Fruit fly (Drosophila melanogaster): ENCODE data around the gene CG6845.
A peak's percentile ranks its signal among the peaks of the same experiment; 100 is the strongest.

Gene CG6845

dm6 chr3L:119390-119789, 26.8 kb upstream of the CG6845 start:
- TF ChIP-seq Myc (optimal IDR thresholded peaks at IDR 0.05) (no peak), rgr (GFP tag; optimal IDR thresholded peaks at IDR 0.05) (no peak), Abd-B (GFP tag; optimal IDR thresholded peaks at IDR 0.05) (no peak), Hnf4 (GFP tag; optimal IDR thresholded peaks at IDR 0.05) (no peak), CrebA (GFP tag; optimal IDR thresholded peaks at IDR 0.05; ENCODE audit: borderline replicate concordance) (no peak), dmrt93B (GFP tag; optimal IDR thresholded peaks at IDR 0.05) (no peak), GATAd (GFP tag; optimal IDR thresholded peaks at IDR 0.05) (no peak), Rel (GFP tag; optimal IDR thresholded peaks at IDR 0.05) (no peak), Rel (tag; optimal IDR thresholded peaks at IDR 0.05) (peak; percentile 24)

- no peak for TF ChIP-seq pan (optimal IDR thresholded peaks at IDR 0.05)
- TF ChIP-seq usp (GFP tag; optimal IDR thresholded peaks at IDR 0.05) = no peak
- no peak for TF ChIP-seq CG9705 (GFP tag; optimal IDR thresholded peaks at IDR 0.05)
- TF ChIP-seq Abd-B (GFP tag; optimal IDR thresholded peaks at IDR 0.05) = no peak
- TF ChIP-seq dsf (GFP tag; optimal IDR thresholded peaks at IDR 0.05; ENCODE audit: borderline replicate concordance) = no peak
- TF ChIP-seq Dfd (GFP tag; optimal IDR thresholded peaks at IDR 0.05) = no peak
- TF ChIP-seq Myc (optimal IDR thresholded peaks at IDR 0.05) = no peak
- TF ChIP-seq Vsx2 (GFP tag; optimal IDR thresholded peaks at IDR 0.05; ENCODE audit: partially characterized antibody) = no peak
- TF ChIP-seq lola (GFP tag; optimal IDR thresholded peaks at IDR 0.05) = no peak
- TF ChIP-seq dmrt93B (GFP tag; optimal IDR thresholded peaks at IDR 0.05) = no peak
- no peak for TF ChIP-seq ey (GFP tag; optimal IDR thresholded peaks at IDR 0.05)
- TF ChIP-seq sv (GFP tag; optimal IDR thresholded peaks at IDR 0.05) = no peak
- no peak for TF ChIP-seq Mio (GFP tag; optimal IDR thresholded peaks at IDR 0.05)
Observed at dm6 chr3L:123784-124479, 22.3 kb upstream of the CG6845 start.

- TF ChIP-seq ey (GFP tag; optimal IDR thresholded peaks at IDR 0.05) (no peak), Rel (GFP tag; optimal IDR thresholded peaks at IDR 0.05) (no peak), Rel (tag; optimal IDR thresholded peaks at IDR 0.05) (peak; percentile 92)
Observed at dm6 chr3L:127450-127849, 18.8 kb upstream of the CG6845 start.

dm6 chr3L:128295-129117, 17.7 kb upstream of the CG6845 start:
- TF ChIP-seq dl (GFP tag; optimal IDR thresholded peaks at IDR 0.05; ENCODE audit: insufficient read depth in 1 of 2, partially characterized antibody in 2 of 2) (peak; percentile 9 to 55), Sp1 (GFP tag; optimal IDR thresholded peaks at IDR 0.05) (peak; percentile 16), usp (GFP tag; optimal IDR thresholded peaks at IDR 0.05) (no peak), sage (GFP tag; optimal IDR thresholded peaks at IDR 0.05) (peak; percentile 53), tai (GFP tag; optimal IDR thresholded peaks at IDR 0.05) (no peak), Vsx2 (GFP tag; optimal IDR thresholded peaks at IDR 0.05; ENCODE audit: partially characterized antibody) (peak; percentile 69), dsf (GFP tag; optimal IDR thresholded peaks at IDR 0.05; ENCODE audit: borderline replicate concordance) (no peak), Abd-B (GFP tag; optimal IDR thresholded peaks at IDR 0.05) (no peak), br (GFP tag; optimal IDR thresholded peaks at IDR 0.05) (peak; percentile 11), foxo (GFP tag; optimal IDR thresholded peaks at IDR 0.05) (peak in 1 of 2 experiments; percentile 74), rgr (GFP tag; optimal IDR thresholded peaks at IDR 0.05) (peak; percentile 9), sv (GFP tag; optimal IDR thresholded peaks at IDR 0.05) (no peak), OdsH (GFP tag; optimal IDR thresholded peaks at IDR 0.05) (no peak), psq (GFP tag; optimal IDR thresholded peaks at IDR 0.05) (peak; percentile 91), Hr83 (GFP tag; optimal IDR thresholded peaks at IDR 0.05; ENCODE audit: poor library complexity, severe bottlenecking) (no peak), HLH106 (tag; optimal IDR thresholded peaks at IDR 0.05) (no peak), Hnf4 (GFP tag; optimal IDR thresholded peaks at IDR 0.05) (no peak), jim (GFP tag; optimal IDR thresholded peaks at IDR 0.05) (no peak), CrebA (GFP tag; optimal IDR thresholded peaks at IDR 0.05; ENCODE audit: borderline replicate concordance) (peak; percentile 96), CG32264 (GFP tag; optimal IDR thresholded peaks at IDR 0.05) (no peak), Rel (GFP tag; optimal IDR thresholded peaks at IDR 0.05) (no peak), Rel (tag; optimal IDR thresholded peaks at IDR 0.05) (peak; percentile 40), Jra (GFP tag; optimal IDR thresholded peaks at IDR 0.05) (no peak), dmrt93B (GFP tag; optimal IDR thresholded peaks at IDR 0.05) (no peak), lola (GFP tag; optimal IDR thresholded peaks at IDR 0.05) (no peak), h (GFP tag; optimal IDR thresholded peaks at IDR 0.05) (peak; percentile 7), CG9705 (GFP tag; optimal IDR thresholded peaks at IDR 0.05) (no peak), Dif (GFP tag; optimal IDR thresholded peaks at IDR 0.05; ENCODE audit: partially characterized antibody) (peak; percentile 81), pan (optimal IDR thresholded peaks at IDR 0.05) (no peak), Myc (optimal IDR thresholded peaks at IDR 0.05) (no peak)

Measured in whole organism, wandering third instar larva.